Worm (Caenorhabditis elegans) whole organism, late embryonic: ENCODE results near the gene fbxb-60.

Experiments
- F13H6.1 ChIP-seq: sonication (generic microtip); optimal IDR thresholded peaks from 2 replicates; lab custom pipeline; 2016; ENCODE audit warnings: missing genetic modification characterization, missing compliant biosample characterization
- ceh-2 ChIP-seq: sonication (generic microtip); optimal IDR thresholded peaks from 2 replicates; lab custom pipeline; 2016; ENCODE audit warnings: missing genotype, missing genetic modification characterization, missing compliant biosample characterization
- ceh-24 ChIP-seq: sonication (generic microtip); optimal IDR thresholded peaks from 2 replicates; lab custom pipeline; 2016; ENCODE audit warnings: mild to moderate bottlenecking, missing genetic modification characterization, missing compliant biosample characterization
- ceh-34 ChIP-seq: sonication (generic microtip); optimal IDR thresholded peaks from 2 replicates; lab custom pipeline; 2016; ENCODE audit warnings: mild to moderate bottlenecking, missing genetic modification characterization, missing compliant biosample characterization
- elt-4 ChIP-seq: sonication (generic microtip); optimal IDR thresholded peaks from 2 replicates; lab custom pipeline; 2016; ENCODE audit warnings: missing genetic modification characterization, missing compliant biosample characterization
- nhr-11 ChIP-seq: fragments of 150-350 bp; optimal IDR thresholded peaks from 2 replicates; lab custom pipeline; 2014; ENCODE audit warnings: missing biosample characterization, missing genetic modification characterization
- odd-2 ChIP-seq: sonication (generic microtip); optimal IDR thresholded peaks from 2 replicates; lab custom pipeline; 2017; ENCODE audit warnings: antibody characterized with exemption, mild to moderate bottlenecking, missing genetic modification characterization, missing compliant biosample characterization
- pros-1 ChIP-seq: fragments of 150-350 bp; optimal IDR thresholded peaks from 2 replicates; lab custom pipeline; 2014; ENCODE audit warnings: missing biosample characterization, missing genetic modification reagents, missing genetic modification characterization
- sox-4 ChIP-seq: sonication (generic microtip); optimal IDR thresholded peaks from 2 replicates; lab custom pipeline; 2017; ENCODE audit warnings: mild to moderate bottlenecking, missing genetic modification characterization, inconsistent platforms, missing compliant biosample characterization

ce11 chrV:19297510-19297909 lies at the start of gene fbxb-60:
- TF ChIP-seq odd-2 (tag; lab: Kevin White, UChicago) = no peak
- no peak for TF ChIP-seq nhr-11
- no peak for TF ChIP-seq ceh-24 (tag; lab: Kevin White, UChicago)
- TF ChIP-seq ceh-2 (tag; lab: Kevin White, UChicago) = no peak
- TF ChIP-seq sox-4 (tag; lab: Kevin White, UChicago) = no peak
- TF ChIP-seq pros-1 (tag; lab: Kevin White, UChicago) = no peak
- no peak for TF ChIP-seq elt-4
- no peak for TF ChIP-seq F13H6.1 (tag; lab: Kevin White, UChicago)
- TF ChIP-seq ceh-34 (tag; lab: Kevin White, UChicago) = no peak
